Fruit fly (Drosophila melanogaster): ENCODE results near the gene Ask1.

- TF ChIP-seq pan (optimal IDR thresholded peaks at IDR 0.05), result no peak
- no peak for TF ChIP-seq psq (optimal IDR thresholded peaks at IDR 0.05)
- no peak for TF ChIP-seq usp (GFP tag; optimal IDR thresholded peaks at IDR 0.05)
- TF ChIP-seq CG8478 (optimal IDR thresholded peaks at IDR 0.05), result no peak
These were observed 35.6 kb upstream of the Ask1 start for dm6 chr3R:19843888-19844287.

Data from whole organism.